Worm (Caenorhabditis elegans) whole organism, L2 larva: Measurements from ENCODE around the gene acr-3.

Experiments used
- C34F6.9 ChIP-seq: fragments of 150-350 bp; optimal IDR thresholded peaks from 2 replicates; lab custom pipeline; 2014; ENCODE audit warnings: missing biosample characterization, missing genetic modification characterization
- F13H6.1 ChIP-seq: sonication (generic microtip); optimal IDR thresholded peaks from 2 replicates; lab custom pipeline; 2016; ENCODE audit warnings: missing genetic modification characterization, missing compliant biosample characterization
- R02D3.7 ChIP-seq: fragments of 150-350 bp; optimal IDR thresholded peaks from 2 replicates; lab custom pipeline; 2014; ENCODE audit warnings: missing biosample characterization, missing genetic modification characterization
- Y55F3AM.14 ChIP-seq: fragments of 200-800 bp; sonication (Bioruptor generic); optimal IDR thresholded peaks from 2 replicates; lab custom pipeline; 2018; ENCODE audit warnings: mild to moderate bottlenecking, missing genetic modification characterization, missing compliant biosample characterization
- ZK546.5 ChIP-seq: sonication (generic microtip); optimal IDR thresholded peaks from 2 replicates; lab custom pipeline; 2017; ENCODE audit warnings: missing biosample characterization, missing genetic modification characterization
- alr-1 ChIP-seq: fragments of 150-350 bp; optimal IDR thresholded peaks from 2 replicates; lab custom pipeline; 2014; ENCODE audit warnings: missing biosample characterization, missing genetic modification characterization
- ama-1 ChIP-seq: fragments of 150-350 bp; optimal IDR thresholded peaks from 2 replicates; lab custom pipeline; 2018; ENCODE audit warnings: inconsistent platforms
- blmp-1 ChIP-seq: sonication (generic microtip); optimal IDR thresholded peaks from 2 replicates; lab custom pipeline; 2017; ENCODE audit warnings: missing genetic modification characterization, mild to moderate bottlenecking, missing compliant biosample characterization, antibody characterized with exemption, moderate library complexity; ENCODE audit not compliant: insufficient read depth
- ceh-16 ChIP-seq: fragments of 150-350 bp; optimal IDR thresholded peaks from 2 replicates; lab custom pipeline; 2014; ENCODE audit warnings: missing biosample characterization, missing genetic modification characterization
- ceh-82 ChIP-seq: fragments of 150-350 bp; optimal IDR thresholded peaks from 2 replicates; lab custom pipeline; 2014; ENCODE audit warnings: missing biosample characterization, missing genetic modification characterization
- crh-2 ChIP-seq: sonication (generic microtip); optimal IDR thresholded peaks from 2 replicates; lab custom pipeline; 2017; ENCODE audit warnings: missing biosample characterization, missing genetic modification characterization
- dmd-4 ChIP-seq: sonication (generic microtip); optimal IDR thresholded peaks from 2 replicates; lab custom pipeline; 2017; ENCODE audit warnings: missing biosample characterization, missing genetic modification characterization
- egl-27 ChIP-seq: sonication (generic microtip); optimal IDR thresholded peaks from 3 replicates; lab custom pipeline; 2017; ENCODE audit warnings: missing biosample characterization, missing genetic modification reagents, missing genetic modification characterization
- elt-1 ChIP-seq: fragments of 150-350 bp; optimal IDR thresholded peaks from 2 replicates; lab custom pipeline; 2014; ENCODE audit warnings: missing biosample characterization, missing genetic modification characterization
- elt-3 ChIP-seq: sonication (generic microtip); optimal IDR thresholded peaks from 2 replicates; lab custom pipeline; 2017; ENCODE audit warnings: missing biosample characterization, missing genetic modification characterization
- fos-1 ChIP-seq: fragments of 150-350 bp; optimal IDR thresholded peaks from 2 replicates; lab custom pipeline; 2014; ENCODE audit warnings: missing biosample characterization, missing genetic modification characterization
- gmeb-1 ChIP-seq: fragments of 150-350 bp; optimal IDR thresholded peaks from 2 replicates; lab custom pipeline; 2014; ENCODE audit warnings: missing biosample characterization, missing genetic modification characterization
- lin-11 ChIP-seq: fragments of 150-350 bp; sonication (generic microtip); optimal IDR thresholded peaks from 2 replicates; lab custom pipeline; 2014; ENCODE audit warnings: missing biosample characterization, missing genetic modification characterization, inconsistent platforms, mixed read lengths
- lin-13 ChIP-seq: fragments of 150-350 bp; optimal IDR thresholded peaks from 2 replicates; lab custom pipeline; 2014; ENCODE audit warnings: missing biosample characterization, missing genetic modification reagents, missing genetic modification characterization
- lin-39 ChIP-seq: fragments of 150-350 bp; optimal IDR thresholded peaks from 2 replicates; lab custom pipeline; 2014; ENCODE audit warnings: missing biosample characterization, missing genetic modification reagents, missing genetic modification characterization
- lsy-2 ChIP-seq, 2 experiments: fragments of 150-350 bp in 1 of 2; sonication (generic microtip) in 1 of 2; optimal IDR thresholded peaks; 2 replicates each; lab custom pipeline; 2014 to 2017; ENCODE audit warnings: missing biosample characterization in 2 of 2, missing genetic modification characterization in 2 of 2
- mab-5 ChIP-seq: fragments of 150-350 bp; optimal IDR thresholded peaks from 2 replicates; lab custom pipeline; 2014; ENCODE audit warnings: missing biosample characterization, missing genetic modification characterization
- mbf-1 ChIP-seq: sonication (generic microtip); optimal IDR thresholded peaks from 2 replicates; lab custom pipeline; 2017; ENCODE audit warnings: missing biosample characterization, missing genetic modification characterization
- mdl-1 ChIP-seq, 2 experiments: fragments of 150-350 bp in 1 of 2; sonication (generic microtip) in 1 of 2; optimal IDR thresholded peaks; 2 replicates each; lab custom pipeline; 2017; ENCODE audit warnings: missing biosample characterization in 2 of 2, missing genetic modification characterization in 2 of 2
- nhr-10 ChIP-seq: sonication (generic microtip); optimal IDR thresholded peaks from 2 replicates; lab custom pipeline; 2017; ENCODE audit warnings: missing biosample characterization, missing genetic modification characterization
- nhr-11 ChIP-seq: fragments of 150-350 bp; optimal IDR thresholded peaks from 2 replicates; lab custom pipeline; 2014; ENCODE audit warnings: missing biosample characterization, missing genetic modification characterization
- nhr-12 ChIP-seq: fragments of 150-350 bp; optimal IDR thresholded peaks from 2 replicates; lab custom pipeline; 2014; ENCODE audit warnings: missing biosample characterization, missing genetic modification characterization
- nhr-129 ChIP-seq: fragments of 150-350 bp; optimal IDR thresholded peaks from 2 replicates; lab custom pipeline; 2014; ENCODE audit warnings: missing biosample characterization, missing genetic modification characterization
- nhr-21 ChIP-seq: fragments of 150-350 bp; optimal IDR thresholded peaks from 2 replicates; lab custom pipeline; 2014; ENCODE audit warnings: missing biosample characterization, missing genetic modification characterization
- nhr-237 ChIP-seq: fragments of 150-350 bp; optimal IDR thresholded peaks from 2 replicates; lab custom pipeline; 2014; ENCODE audit warnings: missing biosample characterization, missing genetic modification characterization
- nhr-25 ChIP-seq: fragments of 150-350 bp; sonication (generic microtip); optimal IDR thresholded peaks from 3 replicates; lab custom pipeline; 2014; ENCODE audit warnings: missing biosample characterization, missing genetic modification characterization
- nhr-6 ChIP-seq: fragments of 150-350 bp; optimal IDR thresholded peaks from 2 replicates; lab custom pipeline; 2014; ENCODE audit warnings: missing biosample characterization, missing genetic modification characterization
- peb-1 ChIP-seq: fragments of 150-350 bp; optimal IDR thresholded peaks from 2 replicates; lab custom pipeline; 2014; ENCODE audit warnings: missing biosample characterization, missing genetic modification characterization
- sem-4 ChIP-seq: fragments of 150-350 bp; optimal IDR thresholded peaks from 2 replicates; lab custom pipeline; 2014; ENCODE audit warnings: missing biosample characterization, missing genetic modification reagents, missing genetic modification characterization
- sma-3 ChIP-seq: sonication (generic microtip); optimal IDR thresholded peaks from 2 replicates; lab custom pipeline; 2016; ENCODE audit warnings: missing genetic modification reagents, missing genetic modification characterization, missing compliant biosample characterization
- sma-9 ChIP-seq, 2 experiments: fragments of 150-350 bp in 1 of 2; sonication (generic microtip) in 1 of 2; optimal IDR thresholded peaks; 2 replicates each; lab custom pipeline; 2014 to 2016; ENCODE audit warnings: missing genetic modification characterization in 2 of 2, mild to moderate bottlenecking in 1 of 2, missing biosample characterization in 1 of 2, missing compliant biosample characterization in 1 of 2, missing genetic modification reagents in 1 of 2, moderate library complexity in 1 of 2
- snpc-4 ChIP-seq: fragments of 150-350 bp; optimal IDR thresholded peaks from 2 replicates; lab custom pipeline; 2014; ENCODE audit warnings: missing biosample characterization, missing genetic modification characterization
- unc-39 ChIP-seq: fragments of 150-350 bp; optimal IDR thresholded peaks from 2 replicates; lab custom pipeline; 2014; ENCODE audit warnings: missing biosample characterization, missing genetic modification characterization
- unc-55 ChIP-seq: fragments of 150-350 bp; sonication (generic microtip); optimal IDR thresholded peaks from 3 replicates; lab custom pipeline; 2014; ENCODE audit warnings: missing biosample characterization, missing genetic modification reagents, missing genetic modification characterization
- unc-62 ChIP-seq: fragments of 150-350 bp; optimal IDR thresholded peaks from 2 replicates; lab custom pipeline; 2014; ENCODE audit warnings: missing biosample characterization, missing genetic modification reagents, missing genetic modification characterization
- zag-1 ChIP-seq: fragments of 150-350 bp; optimal IDR thresholded peaks from 2 replicates; lab custom pipeline; 2014; ENCODE audit warnings: missing biosample characterization, missing genetic modification characterization
- ztf-11 ChIP-seq: sonication (generic microtip); optimal IDR thresholded peaks from 2 replicates; lab custom pipeline; 2017; ENCODE audit warnings: missing biosample characterization, missing genetic modification characterization
- ztf-4 ChIP-seq: fragments of 150-350 bp; optimal IDR thresholded peaks from 2 replicates; lab custom pipeline; 2014; ENCODE audit warnings: missing biosample characterization, missing genetic modification characterization

Gene acr-3

DNA sequence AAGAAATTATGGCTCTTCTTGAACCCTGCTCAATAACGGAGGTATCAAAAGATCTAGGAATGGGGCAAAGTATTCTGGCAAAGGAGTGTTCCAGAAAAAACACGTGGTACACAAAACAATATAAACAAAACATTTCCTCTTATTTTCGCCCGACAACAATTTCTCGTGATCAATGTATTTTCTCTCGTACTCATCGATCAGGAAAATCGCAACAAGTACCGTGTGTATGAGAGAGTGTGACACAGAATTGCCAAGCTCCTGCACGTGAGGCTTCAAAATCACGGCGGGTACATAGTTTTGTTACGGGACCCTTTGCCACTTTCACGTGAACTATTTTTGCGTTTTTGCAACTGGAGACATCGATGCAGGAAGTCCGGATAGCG lies 31.6 kb downstream of the acr-3 start (continued):
- TF ChIP-seq ceh-82 (tag; lab: Kevin White, UChicago) (no peak), ZK546.5 (no peak), nhr-129 (tag; lab: Kevin White, UChicago) (peak; percentile 88), snpc-4 (tag; lab: Kevin White, UChicago) (no peak), lin-11 (no peak), dmd-4 (tag; lab: Kevin White, UChicago) (no peak), unc-62 (GFP tag; lab: Kevin White, UChicago) (no peak), unc-39 (tag; lab: Kevin White, UChicago) (no peak), lsy-2 (tag; optimal IDR thresholded peaks at IDR 0.05; lab: Kevin White, UChicago) (peak in 1 of 2 experiments; percentile 62), nhr-12 (tag; lab: Kevin White, UChicago) (no peak), nhr-10 (no peak), elt-3 (tag; lab: Kevin White, UChicago) (no peak)

DNA sequence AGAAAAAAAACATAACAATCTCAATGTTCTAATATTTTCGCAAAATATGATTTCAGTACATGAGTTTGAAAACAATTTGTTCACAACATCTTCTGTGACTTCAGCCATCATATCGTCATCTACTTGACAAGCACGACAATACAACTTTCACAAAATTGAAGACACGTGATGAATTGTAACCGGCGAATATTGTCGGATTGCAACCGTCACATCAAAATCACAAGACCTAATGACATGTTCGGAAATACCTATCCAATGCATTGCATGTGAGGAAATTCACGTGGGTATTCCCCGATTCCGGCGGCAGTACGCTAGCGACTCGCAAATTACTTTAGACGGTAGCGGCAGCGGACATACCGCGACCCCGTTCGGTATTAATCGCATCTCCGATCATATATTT lies 32.2 kb downstream of the acr-3 start:
- no peak for TF ChIP-seq ZK546.5
- TF ChIP-seq sem-4 (tag; lab: Kevin White, UChicago), result peak; percentile 15
- TF ChIP-seq ceh-16 (tag; lab: Kevin White, UChicago), result peak; percentile 61
- peak; percentile 96 for TF ChIP-seq nhr-25
- TF ChIP-seq sma-9 (GFP tag; optimal IDR thresholded peaks at IDR 0.05; lab: Kevin White, UChicago), result peak; percentile 98
- TF ChIP-seq sma-9 (tag; optimal IDR thresholded peaks at IDR 0.05; lab: Kevin White, UChicago), result no peak
- TF ChIP-seq unc-39 (tag; lab: Kevin White, UChicago), result no peak
- TF ChIP-seq nhr-129 (tag; lab: Kevin White, UChicago), result peak; percentile 70
- TF ChIP-seq gmeb-1, result peak; percentile 40
- TF ChIP-seq unc-55 (GFP tag; lab: Kevin White, UChicago), result no peak
- TF ChIP-seq R02D3.7 (tag; lab: Kevin White, UChicago), result no peak
- peak; percentile 85 for TF ChIP-seq nhr-21 (tag; lab: Kevin White, UChicago)
- peak; percentile 53 for TF ChIP-seq unc-62 (GFP tag; lab: Kevin White, UChicago)
- TF ChIP-seq sma-3, result peak; percentile 89
- TF ChIP-seq egl-27 (tag; lab: Kevin White, UChicago), result peak; percentile 86
- no peak for TF ChIP-seq fos-1
- peak in 1 of 2 experiments; percentile 90 for TF ChIP-seq mdl-1 (tag; optimal IDR thresholded peaks at IDR 0.05; lab: Kevin White, UChicago)
- TF ChIP-seq lsy-2 (tag; optimal IDR thresholded peaks at IDR 0.05; lab: Kevin White, UChicago), result peak in 1 of 2 experiments; percentile 35
- peak; percentile 71 for TF ChIP-seq crh-2
- TF ChIP-seq blmp-1 (tag; lab: Kevin White, UChicago), result peak; percentile 91
- peak; percentile 68 for TF ChIP-seq nhr-6 (tag; lab: Kevin White, UChicago)
- TF ChIP-seq, all 48 proteins: peak for 15

ce11 chrX:6742011-6742683 lies 32.8 kb downstream of the acr-3 start, which contains the start of gene mdl-1:
mdl-1 (plus strand) TSS chrX:6742351.
- TF ChIP-seq F13H6.1 (peak; percentile 97), lsy-2 (tag; optimal IDR thresholded peaks at IDR 0.05; lab: Kevin White, UChicago) (peak; percentile 30 to 75), mab-5 (tag; lab: Kevin White, UChicago) (peak; percentile 70), nhr-25 (peak; percentile 93), lin-13 (GFP tag; lab: Kevin White, UChicago) (peak; percentile 84), gmeb-1 (peak; percentile 64), lin-11 (peak; percentile 82), zag-1 (tag; lab: Kevin White, UChicago) (peak; percentile 93), mbf-1 (tag; lab: Kevin White, UChicago) (no peak), mdl-1 (tag; optimal IDR thresholded peaks at IDR 0.05; lab: Kevin White, UChicago) (peak; percentile 100), nhr-11 (tag; lab: Kevin White, UChicago) (no peak), sma-3 (peak; percentile 3), nhr-10 (no peak), ztf-11 (tag; lab: Kevin White, UChicago) (no peak), ztf-4 (tag; lab: Kevin White, UChicago) (peak; percentile 87), Y55F3AM.14 (GFP tag; lab: Kevin White, UChicago) (peak; percentile 83), peb-1 (no peak), egl-27 (tag; lab: Kevin White, UChicago) (peak; percentile 84), lin-39 (tag; lab: Kevin White, UChicago) (peak; percentile 37), nhr-6 (tag; lab: Kevin White, UChicago) (peak; percentile 65), ceh-82 (tag; lab: Kevin White, UChicago) (peak; percentile 52), nhr-129 (tag; lab: Kevin White, UChicago) (peak; percentile 93), alr-1 (tag; lab: Kevin White, UChicago) (no peak), ZK546.5 (peak; percentile 18), elt-1 (tag; lab: Kevin White, UChicago) (peak; percentile 8), sem-4 (tag; lab: Kevin White, UChicago) (peak; percentile 70), nhr-21 (tag; lab: Kevin White, UChicago) (peak; percentile 91), unc-55 (GFP tag; lab: Kevin White, UChicago) (peak; percentile 65), ama-1 (lab: Kevin White, UChicago) (peak; percentile 92), fos-1 (peak; percentile 82), blmp-1 (tag; lab: Kevin White, UChicago) (peak; percentile 87), unc-62 (GFP tag; lab: Kevin White, UChicago) (peak; percentile 10), C34F6.9 (tag; lab: Kevin White, UChicago) (peak; percentile 84), crh-2 (peak; percentile 94), ceh-16 (tag; lab: Kevin White, UChicago) (peak; percentile 93), snpc-4 (tag; lab: Kevin White, UChicago) (peak; percentile 73), elt-3 (tag; lab: Kevin White, UChicago) (no peak), nhr-237 (tag; lab: Kevin White, UChicago) (no peak), sma-9 (GFP tag; optimal IDR thresholded peaks at IDR 0.05; lab: Kevin White, UChicago) (peak; percentile 100), sma-9 (tag; optimal IDR thresholded peaks at IDR 0.05; lab: Kevin White, UChicago) (peak; percentile 97)
